Fruit fly (Drosophila melanogaster) whole organism, wandering third instar larva: ENCODE results near the gene CG11537.

Experiments
- CG32264 ChIP-seq: fragments of 200-800 bp; sonication (Bioruptor generic); optimal IDR thresholded peaks from 2 replicates; lab custom pipeline; 2016; ENCODE audit warnings: missing biosample characterization, missing genetic modification characterization
- Myc ChIP-seq: fragments of >200 bp; optimal IDR thresholded peaks from 2 replicates; lab custom pipeline; 2017
- N ChIP-seq: fragments of >200 bp; optimal IDR thresholded peaks from 2 replicates; lab custom pipeline; 2018; ENCODE audit warnings: missing biosample characterization, missing external identifiers, missing genetic modification characterization
- foxo ChIP-seq, 2 experiments: fragments of 200-800 bp; sonication (Bioruptor generic); optimal IDR thresholded peaks; 2 replicates in 1 of 2; 3 replicates in 1 of 2; lab custom pipeline; 2016 to 2017; ENCODE audit warnings: missing biosample characterization in 2 of 2, missing genetic modification characterization in 2 of 2
- h ChIP-seq: fragments of 200-800 bp; sonication (Bioruptor generic); optimal IDR thresholded peaks from 3 replicates; lab custom pipeline; 2016; ENCODE audit warnings: missing biosample characterization, mild to moderate bottlenecking, missing genetic modification characterization
- psq ChIP-seq: fragments of 200-800 bp; sonication (Bioruptor generic); optimal IDR thresholded peaks from 3 replicates; lab custom pipeline; 2017; ENCODE audit warnings: missing biosample characterization, mild to moderate bottlenecking, missing genetic modification characterization, moderate library complexity
- rgr ChIP-seq: fragments of 200-800 bp; sonication (Bioruptor generic); optimal IDR thresholded peaks from 3 replicates; lab custom pipeline; 2016; ENCODE audit warnings: missing biosample characterization, mild to moderate bottlenecking, missing genetic modification characterization

dm6 chr3L:3108964-3109363 is 34.3 kb downstream of the CG11537 start:
- TF ChIP-seq N (GFP tag; lab: Kevin White, UChicago) (no peak), foxo (GFP tag; optimal IDR thresholded peaks at IDR 0.05; lab: Kevin White, UChicago) (no peak), psq (GFP tag; lab: Kevin White, UChicago) (no peak), CG32264 (GFP tag; lab: Kevin White, UChicago) (no peak), Myc (lab: Kevin White, UChicago) (no peak), h (GFP tag; lab: Kevin White, UChicago) (no peak), rgr (GFP tag; lab: Kevin White, UChicago) (no peak)
